Fruit fly (Drosophila melanogaster) S2 (cell line): ENCODE data around the gene pnt.

ENCODE experiments used
- CG8478 ChIP-seq: fragments of >200 bp; optimal IDR thresholded peaks from 2 replicates; lab custom pipeline; 2018
- CTCF ChIP-seq, 2 experiments: fragments of >200 bp; optimal IDR thresholded peaks; 2 replicates each; lab custom pipeline; 2018

DNA sequence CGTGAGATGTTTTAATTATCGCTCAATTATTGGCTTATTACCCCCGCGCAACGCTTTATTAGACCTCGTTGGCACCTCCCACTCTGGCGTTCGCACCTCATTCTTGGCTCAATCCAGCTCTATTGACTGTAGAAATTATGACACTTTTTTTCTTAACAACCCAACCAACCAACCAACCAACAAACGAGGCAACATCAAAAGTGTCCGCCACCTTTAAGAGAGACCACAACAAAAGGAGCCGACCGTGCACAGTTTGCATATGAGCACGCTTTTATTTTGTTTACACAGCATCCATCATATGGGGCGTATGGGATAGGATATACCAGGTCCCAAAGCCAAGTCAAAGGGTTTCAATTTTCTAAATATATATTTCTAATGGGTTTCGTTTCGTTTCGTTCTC lies 5.3 kb downstream of the pnt start:
- TF ChIP-seq CG8478 (lab: Kevin White, UChicago) (no peak), CTCF (optimal IDR thresholded peaks at IDR 0.05; lab: Kevin White, UChicago) (no peak)
